Worm (Caenorhabditis elegans): ENCODE results near the gene sri-30.

DNA sequence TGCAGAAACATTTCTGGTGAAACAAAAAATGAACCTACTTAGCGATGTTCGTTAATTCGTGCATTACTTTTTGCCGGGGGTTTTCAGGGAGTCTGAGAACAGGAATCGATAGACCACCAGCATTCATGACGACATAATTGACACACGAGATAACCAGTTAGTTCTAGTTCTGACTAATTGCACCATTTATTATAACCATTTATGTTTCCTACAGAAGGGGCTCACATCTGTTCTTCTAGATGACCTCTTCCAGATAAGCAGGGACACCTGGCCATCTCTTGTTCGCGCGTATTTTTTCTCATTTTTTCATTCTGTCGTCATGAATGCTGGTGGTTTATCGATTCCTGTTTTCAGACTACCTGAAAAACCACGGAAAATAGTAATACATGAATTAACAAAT is 37.6 kb upstream of the sri-30 start, which contains the start of gene sdz-5:
- TF ChIP-seq ama-1 (optimal IDR thresholded peaks at IDR 0.05) (no peak), unc-62 (GFP tag; optimal IDR thresholded peaks at IDR 0.05) (no peak), F16B12.6 (tag; optimal IDR thresholded peaks at IDR 0.05) (no peak), sox-4 (tag; optimal IDR thresholded peaks at IDR 0.05) (no peak), mdl-1 (tag; optimal IDR thresholded peaks at IDR 0.05) (no peak), tbx-2 (tag; optimal IDR thresholded peaks at IDR 0.05) (no peak), fkh-10 (GFP tag; optimal IDR thresholded peaks at IDR 0.05) (no peak), unc-30 (tag; optimal IDR thresholded peaks at IDR 0.05) (no peak), fos-1 (tag; optimal IDR thresholded peaks at IDR 0.05) (no peak)

Measured in whole organism, L1 larva.